Worm (Caenorhabditis elegans) whole organism, midembryonic: ENCODE data around the gene Y75B8A.44.
"Not testable (repeated sequence)": the region's sequence is repeated elsewhere in the genome, so short reads cannot be mapped to it uniquely, and the experiment has no call there.

Experiments used
- T22C8.4 ChIP-seq: fragments of 200-800 bp; sonication (Bioruptor generic); IDR thresholded peaks from 2 replicates; pipeline ENCODE4 v1.3.6; 2022; ENCODE audit warnings: missing genetic modification characterization, missing compliant biosample characterization
- cog-1 ChIP-seq: sonication (generic microtip); optimal IDR thresholded peaks from 2 replicates; lab custom pipeline; 2016; ENCODE audit warnings: missing genetic modification characterization, missing compliant biosample characterization
- flt-1 ChIP-seq: fragments of 200-800 bp; sonication (Bioruptor generic); IDR thresholded peaks from 2 replicates; pipeline ENCODE4 v1.3.6; 2022; ENCODE audit warnings: missing genetic modification characterization, missing compliant biosample characterization
- klf-2 ChIP-seq: fragments of 200-800 bp; sonication (Bioruptor generic); conservative IDR thresholded peaks from 2 replicates; pipeline ENCODE4 v1.3.6; 2022; ENCODE audit warnings: missing genetic modification reagents, missing genetic modification characterization, missing compliant biosample characterization
- med-1 ChIP-seq: sonication (generic microtip); optimal IDR thresholded peaks from 2 replicates; lab custom pipeline; 2017; ENCODE audit warnings: missing genetic modification characterization, mild to moderate bottlenecking, missing compliant biosample characterization, antibody characterized with exemption, missing genetic modification reagents; ENCODE audit not compliant: insufficient read depth
- ref-1 ChIP-seq: fragments of 200-800 bp; sonication (Bioruptor generic); conservative IDR thresholded peaks from 2 replicates; pipeline ENCODE4 v1.3.6; 2022; ENCODE audit warnings: missing genetic modification reagents, missing genetic modification characterization, missing compliant biosample characterization
- tab-1 ChIP-seq: fragments of 200-800 bp; sonication (Bioruptor generic); IDR thresholded peaks from 2 replicates; pipeline ENCODE4 v1.3.6; 2022; ENCODE audit warnings: missing genetic modification characterization, missing compliant biosample characterization
- ztf-23 ChIP-seq: fragments of 200-800 bp; sonication (Bioruptor generic); IDR thresholded peaks from 2 replicates; pipeline ENCODE4 v1.3.6; 2022; ENCODE audit warnings: missing genetic modification reagents, missing genetic modification characterization, missing compliant biosample characterization
- ztf-29 ChIP-seq: fragments of 200-800 bp; sonication (Bioruptor generic); IDR thresholded peaks from 2 replicates; pipeline ENCODE4 v1.3.6; 2022; ENCODE audit warnings: missing genetic modification reagents, missing genetic modification characterization, missing compliant biosample characterization

Gene Y75B8A.44

ce11 chrIII:12160929-12161328, 33.4 kb upstream of the Y75B8A.44 start:
- TF ChIP-seq tab-1 (GFP tag; lab: Robert Waterston, UW) = no peak
- TF ChIP-seq T22C8.4 (GFP tag; lab: Robert Waterston, UW) = no peak
- no peak for TF ChIP-seq ztf-23
- no peak for TF ChIP-seq med-1 (GFP tag; lab: Kevin White, UChicago)
- TF ChIP-seq cog-1 (tag; lab: Kevin White, UChicago) = no peak
- TF ChIP-seq ztf-29 = no peak
- no peak for TF ChIP-seq flt-1 (GFP tag; lab: Robert Waterston, UW)
- no peak for TF ChIP-seq klf-2 (GFP tag; lab: Robert Waterston, UW)
- no peak for TF ChIP-seq ref-1 (GFP tag; lab: Robert Waterston, UW)

ce11 chrIII:12164414-12164813, 29.9 kb upstream of the Y75B8A.44 start:
- TF ChIP-seq flt-1 (GFP tag; lab: Robert Waterston, UW) = no peak
- no peak for TF ChIP-seq ztf-29
- no peak for TF ChIP-seq cog-1 (tag; lab: Kevin White, UChicago)
- TF ChIP-seq med-1 (GFP tag; lab: Kevin White, UChicago) = no peak
- no peak for TF ChIP-seq ztf-23
- no peak for TF ChIP-seq tab-1 (GFP tag; lab: Robert Waterston, UW)
- TF ChIP-seq T22C8.4 (GFP tag; lab: Robert Waterston, UW) = no peak
- TF ChIP-seq klf-2 (GFP tag; lab: Robert Waterston, UW) = no peak
- no peak for TF ChIP-seq ref-1 (GFP tag; lab: Robert Waterston, UW)

- TF ChIP-seq ztf-29 (no peak), med-1 (GFP tag; lab: Kevin White, UChicago) (no peak), T22C8.4 (GFP tag; lab: Robert Waterston, UW) (no peak), ztf-23 (no peak)
These were observed 29.0 kb upstream of the Y75B8A.44 start for ce11 chrIII:12165305-12165704.

DNA sequence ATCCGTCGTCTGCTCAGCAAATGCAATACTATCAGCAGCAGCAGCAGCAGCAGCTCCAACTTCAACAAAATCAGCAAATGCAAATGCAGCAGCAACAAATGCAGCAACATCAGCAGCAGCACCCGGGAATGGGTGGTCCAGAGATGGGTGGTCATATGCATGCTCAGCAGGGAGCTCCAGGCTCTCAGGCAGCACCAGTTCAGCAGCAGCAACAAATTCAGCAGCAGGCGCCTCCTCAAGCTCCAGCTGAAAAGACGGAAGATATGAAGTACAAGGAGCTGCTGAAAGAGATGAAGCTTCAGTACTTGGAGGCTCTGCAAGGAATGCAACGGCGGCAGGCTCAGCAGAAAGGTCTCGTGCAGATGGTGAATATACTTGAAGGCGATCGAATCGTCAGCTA, 27.3 kb upstream of the Y75B8A.44 start:
- no peak for TF ChIP-seq klf-2 (GFP tag; lab: Robert Waterston, UW)
- no peak for TF ChIP-seq ref-1 (GFP tag; lab: Robert Waterston, UW)
- TF ChIP-seq ztf-23 = no peak
- no peak for TF ChIP-seq ztf-29

- TF ChIP-seq klf-2 (GFP tag; lab: Robert Waterston, UW); ztf-23; cog-1 (tag; lab: Kevin White, UChicago): not testable (repeated sequence)
These were observed 17.1 kb upstream of the Y75B8A.44 start, which contains the start of gene gly-11 for ce11 chrIII:12177145-12177544. TSS of gene gly-11 (minus strand) at chrIII:12177245.

- 0 out of 2 replicates have a peak, but pooled peaks have one; percentile 24 for TF ChIP-seq flt-1 (GFP tag; lab: Robert Waterston, UW)
- TF ChIP-seq cog-1 (tag; lab: Kevin White, UChicago) = peak; percentile 73
- TF ChIP-seq med-1 (GFP tag; lab: Kevin White, UChicago) = no peak
These were observed 16.2 kb upstream of the Y75B8A.44 start for ce11 chrIII:12178121-12178520.

DNA sequence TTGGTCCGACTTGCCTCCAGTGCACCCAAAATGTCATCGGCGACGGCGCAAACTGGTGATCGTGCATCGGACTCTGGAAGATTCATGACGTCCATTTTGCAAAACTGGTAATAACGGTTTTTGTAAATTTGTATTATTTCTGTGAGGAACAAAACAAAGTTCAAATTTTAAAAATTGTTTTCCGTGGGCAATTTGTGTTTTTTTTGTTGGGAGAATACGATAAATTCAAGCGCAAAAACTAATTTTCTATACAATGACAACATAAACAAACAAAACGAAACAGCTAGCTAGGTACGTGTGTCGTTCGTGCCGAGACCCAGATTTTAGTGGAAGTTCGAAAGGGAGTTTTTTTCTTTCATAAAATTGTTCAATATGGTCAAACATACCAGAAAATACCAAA, 11.4 kb upstream of the Y75B8A.44 start, which contains the start of gene Y75B8A.10:
Gene Y75B8A.10 (minus strand): TSS at position 101 of the 400 bp plus-strand sequence.
- TF ChIP-seq ref-1 (GFP tag; lab: Robert Waterston, UW) (no peak), cog-1 (tag; lab: Kevin White, UChicago) (no peak), med-1 (GFP tag; lab: Kevin White, UChicago) (no peak), ztf-23 (no peak), klf-2 (GFP tag; lab: Robert Waterston, UW) (no peak), T22C8.4 (GFP tag; lab: Robert Waterston, UW) (no peak), ztf-29 (no peak), flt-1 (GFP tag; lab: Robert Waterston, UW) (no peak), tab-1 (GFP tag; lab: Robert Waterston, UW) (no peak)

- TF ChIP-seq cog-1 (tag; lab: Kevin White, UChicago) (no peak), med-1 (GFP tag; lab: Kevin White, UChicago) (no peak), tab-1 (GFP tag; lab: Robert Waterston, UW) (no peak), klf-2 (GFP tag; lab: Robert Waterston, UW) (no peak), T22C8.4 (GFP tag; lab: Robert Waterston, UW) (no peak), ztf-29 (no peak), flt-1 (GFP tag; lab: Robert Waterston, UW) (no peak), ztf-23 (no peak), ref-1 (GFP tag; lab: Robert Waterston, UW) (no peak)
These were observed 8.2 kb upstream of the Y75B8A.44 start, which contains the start of gene lury-1 for ce11 chrIII:12186111-12186510. TSS of gene lury-1 (plus strand) at chrIII:12186411.

DNA sequence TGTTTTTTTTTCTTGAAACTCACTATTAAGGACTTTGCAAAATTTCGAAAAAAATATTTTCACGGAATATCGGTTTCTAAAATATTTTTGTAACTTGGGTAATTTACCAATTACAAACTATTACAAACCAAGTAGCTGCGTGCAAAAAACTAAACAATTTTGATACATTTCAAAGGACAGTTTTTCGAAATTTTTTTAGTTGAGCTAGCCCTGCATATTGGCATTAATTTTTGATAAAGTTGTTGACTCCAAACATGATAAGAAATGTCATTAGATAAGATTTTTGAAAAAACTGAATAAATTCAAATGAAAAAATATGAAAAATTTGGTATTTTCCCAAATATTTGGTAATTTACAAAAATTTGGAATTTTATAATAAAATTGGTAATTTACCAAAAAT, 6.1 kb upstream of the Y75B8A.44 start:
- TF ChIP-seq tab-1 (GFP tag; lab: Robert Waterston, UW) = no peak
- TF ChIP-seq ztf-23 = no peak
- TF ChIP-seq ztf-29 = no peak
- no peak for TF ChIP-seq klf-2 (GFP tag; lab: Robert Waterston, UW)
- TF ChIP-seq cog-1 (tag; lab: Kevin White, UChicago) = no peak
- TF ChIP-seq ref-1 (GFP tag; lab: Robert Waterston, UW) = no peak
- TF ChIP-seq T22C8.4 (GFP tag; lab: Robert Waterston, UW) = no peak

- TF ChIP-seq flt-1 (GFP tag; lab: Robert Waterston, UW) (no peak), tab-1 (GFP tag; lab: Robert Waterston, UW) (no peak), ztf-23 (no peak), ztf-29 (no peak), klf-2 (GFP tag; lab: Robert Waterston, UW) (no peak), med-1 (GFP tag; lab: Kevin White, UChicago) (no peak), T22C8.4 (GFP tag; lab: Robert Waterston, UW) (no peak), ref-1 (GFP tag; lab: Robert Waterston, UW) (no peak), cog-1 (tag; lab: Kevin White, UChicago) (no peak)
These were observed 1.7 kb downstream of the Y75B8A.44 start for ce11 chrIII:12195991-12196390.
